Worm (Caenorhabditis elegans) whole organism, midembryonic: ENCODE data around the gene C49C3.20.

Experiments
- T22C8.4 ChIP-seq: fragments of 200-800 bp; sonication (Bioruptor generic); IDR thresholded peaks from 2 replicates; pipeline ENCODE4 v1.3.6; 2022; ENCODE audit warnings: missing genetic modification characterization, missing compliant biosample characterization
- tab-1 ChIP-seq: fragments of 200-800 bp; sonication (Bioruptor generic); IDR thresholded peaks from 2 replicates; pipeline ENCODE4 v1.3.6; 2022; ENCODE audit warnings: missing genetic modification characterization, missing compliant biosample characterization

DNA sequence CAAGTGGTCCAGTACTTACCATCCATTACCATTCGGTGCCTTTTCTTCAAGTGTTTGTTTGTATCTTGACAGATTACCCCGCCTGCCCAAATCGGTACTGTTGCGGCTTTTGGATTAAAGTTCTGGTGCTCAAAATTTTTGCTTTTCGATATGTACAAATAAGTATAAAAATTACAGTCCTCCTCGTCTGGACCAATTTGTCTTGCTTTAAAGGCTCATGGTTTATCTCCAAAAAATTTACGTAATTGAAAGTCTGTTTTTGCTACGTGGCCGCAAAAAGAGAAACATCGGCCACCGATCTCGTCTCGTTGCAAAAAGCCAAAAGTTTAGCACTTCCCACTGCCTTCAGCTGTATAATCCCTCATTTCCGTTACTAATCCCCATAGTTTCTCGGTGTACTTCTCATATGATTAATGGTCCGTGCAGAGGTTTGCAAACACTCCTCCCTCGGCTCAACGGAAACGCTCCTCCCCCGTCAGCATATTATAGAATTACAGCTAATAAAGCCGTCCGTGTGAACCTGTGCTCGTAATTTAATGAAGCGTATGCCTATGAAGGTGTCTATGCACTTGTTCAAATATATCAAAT, 48.9 kb downstream of the C49C3.20 start:
- TF ChIP-seq T22C8.4 (GFP tag; lab: Robert Waterston, UW) (no peak), tab-1 (GFP tag; lab: Robert Waterston, UW) (no peak)
